Fruit fly (Drosophila melanogaster) whole organism, wandering third instar larva: ENCODE measurements around the gene Or74a.

Source experiments
- Abd-B ChIP-seq: fragments of >200 bp; optimal IDR thresholded peaks from 2 replicates; lab custom pipeline; 2017; ENCODE audit warnings: missing biosample characterization, missing genetic modification characterization
- CG9705 ChIP-seq: fragments of 200-800 bp; sonication (Bioruptor generic); optimal IDR thresholded peaks from 2 replicates; lab custom pipeline; 2018; ENCODE audit warnings: missing biosample characterization, mild to moderate bottlenecking, missing genetic modification characterization
- CrebA ChIP-seq: fragments of 200-800 bp; sonication (Bioruptor generic); optimal IDR thresholded peaks from 2 replicates; lab custom pipeline; 2016; ENCODE audit warnings: missing biosample characterization, mild to moderate bottlenecking, missing genetic modification characterization, borderline replicate concordance
- Dfd ChIP-seq: fragments of >200 bp; optimal IDR thresholded peaks from 2 replicates; lab custom pipeline; 2017; ENCODE audit warnings: missing biosample characterization, missing genetic modification characterization
- Dif ChIP-seq: fragments of 200-275, 200-300 bp; sonication (Bioruptor generic); optimal IDR thresholded peaks from 2 replicates; lab custom pipeline; 2018; ENCODE audit warnings: missing biosample characterization, missing genetic modification characterization; ENCODE audit not compliant: partially characterized antibody
- GATAd ChIP-seq: sonication (Bioruptor generic); optimal IDR thresholded peaks from 2 replicates; lab custom pipeline; 2016; ENCODE audit warnings: missing biosample characterization, missing genetic modification characterization
- HLH106 ChIP-seq: fragments of 200-800 bp; optimal IDR thresholded peaks from 3 replicates; lab custom pipeline; 2019; ENCODE audit warnings: missing biosample characterization, mild to moderate bottlenecking, missing genetic modification characterization, moderate library complexity
- Hr78 ChIP-seq: fragments of >200 bp; optimal IDR thresholded peaks from 2 replicates; lab custom pipeline; 2017; ENCODE audit warnings: missing biosample characterization, missing genetic modification characterization
- Jra ChIP-seq: sonication (Bioruptor generic); optimal IDR thresholded peaks from 2 replicates; lab custom pipeline; 2016; ENCODE audit warnings: missing biosample characterization, missing genetic modification characterization
- Mio ChIP-seq: sonication (Bioruptor generic); optimal IDR thresholded peaks from 2 replicates; lab custom pipeline; 2016; ENCODE audit warnings: missing biosample characterization, missing genetic modification characterization
- Myc ChIP-seq: fragments of >200 bp; optimal IDR thresholded peaks from 2 replicates; lab custom pipeline; 2017
- N ChIP-seq: fragments of >200 bp; optimal IDR thresholded peaks from 2 replicates; lab custom pipeline; 2018; ENCODE audit warnings: missing biosample characterization, missing external identifiers, missing genetic modification characterization
- OdsH ChIP-seq: fragments of 200-800 bp; sonication (Bioruptor generic); optimal IDR thresholded peaks from 2 replicates; lab custom pipeline; 2016; ENCODE audit warnings: missing biosample characterization, mild to moderate bottlenecking, missing genetic modification characterization
- Rel ChIP-seq, 2 experiments: fragments of 200-800 bp; sonication (Bioruptor generic) in 1 of 2; optimal IDR thresholded peaks; 2 replicates in 1 of 2; 3 replicates in 1 of 2; lab custom pipeline; 2016 to 2019; ENCODE audit warnings: mild to moderate bottlenecking in 2 of 2, missing biosample characterization in 2 of 2, missing genetic modification characterization in 2 of 2, moderate library complexity in 1 of 2
- Sp1 ChIP-seq: fragments of 200-800 bp; sonication (Bioruptor generic); optimal IDR thresholded peaks from 3 replicates; lab custom pipeline; 2019; ENCODE audit warnings: missing biosample characterization, mild to moderate bottlenecking, missing genetic modification characterization, moderate library complexity
- Vsx2 ChIP-seq: fragments of 200-300, 225-300 bp; sonication (Bioruptor generic); optimal IDR thresholded peaks from 2 replicates; lab custom pipeline; 2018; ENCODE audit warnings: missing biosample characterization, missing genetic modification characterization; ENCODE audit not compliant: partially characterized antibody
- br ChIP-seq: fragments of 200-800 bp; sonication (Bioruptor generic); optimal IDR thresholded peaks from 2 replicates; lab custom pipeline; 2016; ENCODE audit warnings: missing biosample characterization, missing genetic modification characterization
- brk ChIP-seq: fragments of 200-800 bp; sonication (Bioruptor generic); optimal IDR thresholded peaks from 2 replicates; lab custom pipeline; 2016; ENCODE audit warnings: missing biosample characterization, mild to moderate bottlenecking, missing genetic modification characterization
- dl ChIP-seq, 2 experiments: fragments of 175-275, 200-275 bp in 1 of 2; fragments of 200-275 bp in 1 of 2; sonication (Bioruptor generic); optimal IDR thresholded peaks; lab custom pipeline; 2018; ENCODE audit warnings: mild to moderate bottlenecking in 2 of 2, missing biosample characterization in 2 of 2, missing genetic modification characterization in 2 of 2, moderate library complexity in 2 of 2; ENCODE audit not compliant: partially characterized antibody in 2 of 2, insufficient read depth in 1 of 2
- dmrt93B ChIP-seq: fragments of 200-800 bp; sonication (Bioruptor generic); optimal IDR thresholded peaks from 2 replicates; lab custom pipeline; 2018; ENCODE audit warnings: missing biosample characterization, mild to moderate bottlenecking, missing genetic modification characterization
- dsf ChIP-seq: sonication (Bioruptor generic); optimal IDR thresholded peaks from 2 replicates; lab custom pipeline; 2016; ENCODE audit warnings: missing biosample characterization, missing genetic modification characterization, borderline replicate concordance
- ey ChIP-seq: fragments of 200-800 bp; sonication (Bioruptor generic); optimal IDR thresholded peaks from 2 replicates; lab custom pipeline; 2016; ENCODE audit warnings: missing biosample characterization, missing genetic modification characterization
- fru ChIP-seq: fragments of 200-800 bp; sonication (Bioruptor generic); optimal IDR thresholded peaks from 3 replicates; lab custom pipeline; 2016; ENCODE audit warnings: missing biosample characterization, mild to moderate bottlenecking, missing genetic modification characterization
- h ChIP-seq: fragments of 200-800 bp; sonication (Bioruptor generic); optimal IDR thresholded peaks from 3 replicates; lab custom pipeline; 2016; ENCODE audit warnings: missing biosample characterization, mild to moderate bottlenecking, missing genetic modification characterization
- jim ChIP-seq: fragments of 175-275, 200-325 bp; sonication (Bioruptor generic); optimal IDR thresholded peaks from 2 replicates; lab custom pipeline; 2016; ENCODE audit warnings: missing biosample characterization, mild to moderate bottlenecking, missing genetic modification characterization
- pan ChIP-seq: fragments of >200 bp; optimal IDR thresholded peaks from 2 replicates; lab custom pipeline; 2017
- psq ChIP-seq: fragments of 200-800 bp; sonication (Bioruptor generic); optimal IDR thresholded peaks from 3 replicates; lab custom pipeline; 2017; ENCODE audit warnings: missing biosample characterization, mild to moderate bottlenecking, missing genetic modification characterization, moderate library complexity
- rgr ChIP-seq: fragments of 200-800 bp; sonication (Bioruptor generic); optimal IDR thresholded peaks from 3 replicates; lab custom pipeline; 2016; ENCODE audit warnings: missing biosample characterization, mild to moderate bottlenecking, missing genetic modification characterization
- sage ChIP-seq: fragments of 200-800 bp; sonication (Bioruptor generic); optimal IDR thresholded peaks from 2 replicates; lab custom pipeline; 2016; ENCODE audit warnings: missing biosample characterization, mild to moderate bottlenecking, missing genetic modification characterization
- sv ChIP-seq: fragments of 200-800 bp; sonication (Bioruptor generic); optimal IDR thresholded peaks from 3 replicates; lab custom pipeline; 2016; ENCODE audit warnings: missing biosample characterization, missing genetic modification characterization
- woc ChIP-seq: sonication (Bioruptor generic); optimal IDR thresholded peaks from 2 replicates; lab custom pipeline; 2016; ENCODE audit warnings: missing biosample characterization, mild to moderate bottlenecking, missing genetic modification characterization

Or74a gene

dm6 chr3L:17329069-17329468 is at the start of gene Or74a:
Gene Or74a (minus strand): TSS chr3L:17329169.
- no peak for TF ChIP-seq psq (GFP tag; lab: Kevin White, UChicago)
- TF ChIP-seq jim (GFP tag; lab: Kevin White, UChicago), result no peak
- no peak for TF ChIP-seq GATAd (GFP tag; lab: Kevin White, UChicago)
- TF ChIP-seq Hr78 (GFP tag; lab: Kevin White, UChicago), result no peak
- TF ChIP-seq Vsx2, result no peak
- TF ChIP-seq Sp1, result no peak
- TF ChIP-seq sv (GFP tag; lab: Kevin White, UChicago), result no peak
- no peak for TF ChIP-seq ey (GFP tag; lab: Kevin White, UChicago)
- TF ChIP-seq sage (GFP tag; lab: Kevin White, UChicago), result no peak
- no peak for TF ChIP-seq rgr
- TF ChIP-seq CrebA (GFP tag; lab: Kevin White, UChicago), result no peak
- no peak for TF ChIP-seq Rel (GFP tag; optimal IDR thresholded peaks at IDR 0.05; lab: Kevin White, UChicago)
- no peak for TF ChIP-seq Rel (tag; optimal IDR thresholded peaks at IDR 0.05; lab: Kevin White, UChicago)
- TF ChIP-seq dmrt93B, result no peak
- TF ChIP-seq brk (GFP tag; lab: Kevin White, UChicago), result no peak

dm6 chr3L:17374956-17375621 is 46.1 kb upstream of the Or74a start:
- TF ChIP-seq Rel (GFP tag; optimal IDR thresholded peaks at IDR 0.05; lab: Kevin White, UChicago), result no peak
- no peak for TF ChIP-seq Rel (tag; optimal IDR thresholded peaks at IDR 0.05; lab: Kevin White, UChicago)
- TF ChIP-seq Dif (GFP tag; lab: Kevin White, UChicago), result no peak

- no peak for TF ChIP-seq brk (GFP tag; lab: Kevin White, UChicago)
- TF ChIP-seq Rel (GFP tag; optimal IDR thresholded peaks at IDR 0.05; lab: Kevin White, UChicago), result no peak
- no peak for TF ChIP-seq Rel (tag; optimal IDR thresholded peaks at IDR 0.05; lab: Kevin White, UChicago)
- TF ChIP-seq Vsx2, result no peak
- no peak for TF ChIP-seq jim (GFP tag; lab: Kevin White, UChicago)
- TF ChIP-seq woc, result no peak
- TF ChIP-seq Abd-B (GFP tag; lab: Kevin White, UChicago), result no peak
- TF ChIP-seq dl (GFP tag; optimal IDR thresholded peaks at IDR 0.05; lab: Kevin White, UChicago; ENCODE audit: insufficient read depth in 1 of 2, partially characterized antibody in 2 of 2), result no peak
- TF ChIP-seq Jra (GFP tag; lab: Kevin White, UChicago), result no peak
- no peak for TF ChIP-seq pan
- TF ChIP-seq Dif (GFP tag; lab: Kevin White, UChicago), result no peak
- no peak for TF ChIP-seq CG9705 (GFP tag; lab: Kevin White, UChicago)
- TF ChIP-seq dsf (GFP tag; lab: Kevin White, UChicago), result no peak
- no peak for TF ChIP-seq sv (GFP tag; lab: Kevin White, UChicago)
- TF ChIP-seq ey (GFP tag; lab: Kevin White, UChicago), result no peak
- no peak for TF ChIP-seq HLH106
- TF ChIP-seq Hr78 (GFP tag; lab: Kevin White, UChicago), result no peak
- TF ChIP-seq OdsH (GFP tag; lab: Kevin White, UChicago), result no peak
- no peak for TF ChIP-seq psq (GFP tag; lab: Kevin White, UChicago)
- no peak for TF ChIP-seq Dfd (GFP tag; lab: Kevin White, UChicago)
- TF ChIP-seq, all 38 proteins: peak for 0
These were observed 38.0 kb upstream of the Or74a start for dm6 chr3L:17366936-17367335.

dm6 chr3L:17364023-17364422 is 35.1 kb upstream of the Or74a start:
- TF ChIP-seq psq (GFP tag; lab: Kevin White, UChicago) (no peak), fru (GFP tag; lab: Kevin White, UChicago) (no peak), br (GFP tag; lab: Kevin White, UChicago) (no peak), h (no peak), N (GFP tag; lab: Kevin White, UChicago) (no peak), sage (GFP tag; lab: Kevin White, UChicago) (no peak), Rel (GFP tag; optimal IDR thresholded peaks at IDR 0.05; lab: Kevin White, UChicago) (no peak), Rel (tag; optimal IDR thresholded peaks at IDR 0.05; lab: Kevin White, UChicago) (no peak)
- TF ChIP-seq, all 38 proteins: peak for 0

- TF ChIP-seq Myc (lab: Kevin White, UChicago) (no peak), Mio (no peak), OdsH (GFP tag; lab: Kevin White, UChicago) (no peak)
These were observed 34.0 kb upstream of the Or74a start for dm6 chr3L:17362940-17363339.
